Worm (Caenorhabditis elegans) whole organism, L4 larva: Measurements from ENCODE around the gene Y116A8C.33.
"Not testable (repeated sequence)": the region's sequence is repeated elsewhere in the genome, so short reads cannot be mapped to it uniquely, and the experiment has no call there.

Experiments used
- D1046.2 ChIP-seq: fragments of 200-800 bp; sonication (Bioruptor generic); IDR thresholded peaks from 2 replicates; pipeline ENCODE4 v1.3.6; 2022; ENCODE audit warnings: missing genetic modification characterization, missing compliant biosample characterization
- F10B5.3 ChIP-seq: sonication (generic microtip); optimal IDR thresholded peaks from 2 replicates; lab custom pipeline; 2016; ENCODE audit warnings: mild to moderate bottlenecking, missing genetic modification characterization, missing compliant biosample characterization
- F26F4.8 ChIP-seq: fragments of 200-800 bp; sonication (Bioruptor generic); conservative IDR thresholded peaks from 2 replicates; pipeline ENCODE4 v1.3.6; 2022; ENCODE audit warnings: missing genetic modification characterization, missing compliant biosample characterization
- F37D6.2 ChIP-seq: sonication (generic microtip); optimal IDR thresholded peaks from 2 replicates; lab custom pipeline; 2016; ENCODE audit warnings: mild to moderate bottlenecking, missing genetic modification characterization, missing compliant biosample characterization
- F44E2.7 ChIP-seq: fragments of 200-800 bp; sonication (Bioruptor generic); IDR thresholded peaks from 2 replicates; pipeline ENCODE4 v2.1.2; 2022; ENCODE audit warnings: missing genetic modification characterization, missing compliant biosample characterization
- Y105C5A.15 ChIP-seq: fragments of 200-800 bp; sonication (Bioruptor generic); IDR thresholded peaks from 2 replicates; pipeline ENCODE4 v1.3.6; 2022; ENCODE audit warnings: missing genetic modification characterization, missing compliant biosample characterization
- attf-4 ChIP-seq: sonication (generic microtip); optimal IDR thresholded peaks from 3 replicates; lab custom pipeline; 2017; ENCODE audit warnings: missing biosample characterization, missing genetic modification characterization
- ceh-32 ChIP-seq: sonication (generic microtip); optimal IDR thresholded peaks from 2 replicates; lab custom pipeline; 2016; ENCODE audit warnings: mild to moderate bottlenecking, missing genetic modification characterization, missing compliant biosample characterization; ENCODE audit not compliant: poor library complexity
- daf-19 ChIP-seq: fragments of 200-800 bp; sonication (Bioruptor generic); conservative IDR thresholded peaks from 2 replicates; pipeline ENCODE4 v1.3.6; 2022; ENCODE audit warnings: missing genetic modification characterization, missing compliant biosample characterization
- duxl-1 ChIP-seq: sonication (generic microtip); optimal IDR thresholded peaks from 2 replicates; lab custom pipeline; 2016; ENCODE audit warnings: mild to moderate bottlenecking, missing genetic modification characterization, moderate library complexity, missing compliant biosample characterization; ENCODE audit not compliant: poor library complexity
- dve-1 ChIP-seq: sonication (generic microtip); optimal IDR thresholded peaks from 2 replicates; lab custom pipeline; 2017; ENCODE audit warnings: antibody characterized with exemption, mild to moderate bottlenecking, missing genetic modification characterization, missing compliant biosample characterization; ENCODE audit not compliant: insufficient read depth
- egl-43 ChIP-seq: fragments of 200-800 bp; sonication (Bioruptor generic); IDR thresholded peaks from 2 replicates; pipeline ENCODE4 v1.3.6; 2022; ENCODE audit warnings: missing genetic modification reagents, missing genetic modification characterization, missing compliant biosample characterization
- fos-1 ChIP-seq: fragments of 150-350 bp; optimal IDR thresholded peaks from 2 replicates; lab custom pipeline; 2014; ENCODE audit warnings: missing biosample characterization, missing genetic modification characterization
- hif-1 ChIP-seq, 2 experiments: sonication (generic microtip); optimal IDR thresholded peaks; 2 replicates each; lab custom pipeline; 2016 to 2017; ENCODE audit warnings: missing compliant biosample characterization in 2 of 2, missing genetic modification characterization in 2 of 2, missing genetic modification reagents in 2 of 2, missing genotype in 2 of 2, mild to moderate bottlenecking in 1 of 2
- hlh-11 ChIP-seq: fragments of 200-800 bp; sonication (Bioruptor generic); optimal IDR thresholded peaks from 2 replicates; lab custom pipeline; 2018; ENCODE audit warnings: mild to moderate bottlenecking, missing genetic modification characterization, missing compliant biosample characterization
- lim-7 ChIP-seq: fragments of 200-800 bp; sonication (Bioruptor generic); IDR thresholded peaks from 2 replicates; pipeline ENCODE4 v1.3.6; 2022; ENCODE audit warnings: missing genetic modification characterization, missing compliant biosample characterization
- lin-15B ChIP-seq: fragments of 150-350 bp; sonication (generic microtip); optimal IDR thresholded peaks from 3 replicates; lab custom pipeline; 2014; ENCODE audit warnings: missing biosample characterization, missing genetic modification characterization
- lin-29 ChIP-seq: fragments of 200-800 bp; sonication (Bioruptor generic); IDR thresholded peaks from 2 replicates; pipeline ENCODE4 v1.3.6; 2022; ENCODE audit warnings: missing genetic modification reagents, missing genetic modification characterization, missing compliant biosample characterization
- lir-3 ChIP-seq: sonication (generic microtip); optimal IDR thresholded peaks from 2 replicates; lab custom pipeline; 2016; ENCODE audit warnings: mild to moderate bottlenecking, missing genetic modification characterization, missing compliant biosample characterization
- lsy-2 ChIP-seq, 2 experiments: fragments of 150-350 bp in 1 of 2; sonication (generic microtip) in 1 of 2; optimal IDR thresholded peaks; 2 replicates each; lab custom pipeline; 2014 to 2017; ENCODE audit warnings: missing biosample characterization in 2 of 2, missing genetic modification characterization in 2 of 2
- madf-5 ChIP-seq, 2 experiments: fragments of 200-800 bp; sonication (Bioruptor generic); IDR thresholded peaks; 2 replicates each; pipeline ENCODE4 v1.3.6; 2022; ENCODE audit warnings: missing compliant biosample characterization in 2 of 2, missing genetic modification characterization in 2 of 2
- mep-1 ChIP-seq: fragments of 150-350 bp; sonication (generic microtip); optimal IDR thresholded peaks from 3 replicates; lab custom pipeline; 2014; ENCODE audit warnings: missing biosample characterization, missing genetic modification characterization
- nhr-11 ChIP-seq: fragments of 150-350 bp; optimal IDR thresholded peaks from 2 replicates; lab custom pipeline; 2014; ENCODE audit warnings: missing biosample characterization, missing genetic modification characterization
- nhr-25 ChIP-seq: sonication (generic microtip); optimal IDR thresholded peaks from 2 replicates; lab custom pipeline; 2017; ENCODE audit warnings: missing genetic modification characterization, mild to moderate bottlenecking, missing compliant biosample characterization, antibody characterized with exemption, moderate library complexity, borderline replicate concordance; ENCODE audit not compliant: insufficient read depth
- nhr-48 ChIP-seq: sonication (generic microtip); optimal IDR thresholded peaks from 2 replicates; lab custom pipeline; 2016; ENCODE audit warnings: mild to moderate bottlenecking, missing genetic modification characterization, missing compliant biosample characterization
- nhr-76 ChIP-seq: fragments of 150-350 bp; optimal IDR thresholded peaks from 2 replicates; lab custom pipeline; 2014; ENCODE audit warnings: missing biosample characterization, missing genetic modification characterization
- pha-4 ChIP-seq, 2 experiments: fragments of 150-350 bp in 1 of 2; fragments of 200-800 bp in 1 of 2; sonication (Bioruptor generic) in 1 of 2; IDR thresholded peaks in 1 of 2; optimal IDR thresholded peaks in 1 of 2; 2 replicates each; pipeline versions ENCODE4 v1.3.6 to Lab custom; 2014 to 2022; ENCODE audit warnings: missing genetic modification characterization in 2 of 2, missing genetic modification reagents in 2 of 2, missing biosample characterization in 1 of 2, missing compliant biosample characterization in 1 of 2
- saeg-2 ChIP-seq: fragments of 200-800 bp; sonication (Bioruptor generic); IDR thresholded peaks from 2 replicates; pipeline ENCODE4 v1.3.6; 2022; ENCODE audit warnings: missing genetic modification reagents, missing genetic modification characterization, missing compliant biosample characterization
- sdz-12 ChIP-seq: fragments of 200-800 bp; sonication (Bioruptor generic); optimal IDR thresholded peaks from 2 replicates; lab custom pipeline; 2018; ENCODE audit warnings: mild to moderate bottlenecking, missing genetic modification characterization, missing compliant biosample characterization
- set-16 ChIP-seq: fragments of 200-800 bp; sonication (Bioruptor generic); IDR thresholded peaks from 2 replicates; pipeline ENCODE4 v1.3.6; 2022; ENCODE audit warnings: missing genetic modification reagents, missing genetic modification characterization, missing compliant biosample characterization
- spr-3 ChIP-seq: fragments of 200-800 bp; sonication (Bioruptor generic); optimal IDR thresholded peaks from 2 replicates; lab custom pipeline; 2018; ENCODE audit warnings: mild to moderate bottlenecking, missing genetic modification characterization, missing compliant biosample characterization
- tra-1 ChIP-seq: fragments of 200-800 bp; sonication (Bioruptor generic); IDR thresholded peaks from 2 replicates; pipeline ENCODE4 v1.3.6; 2022; ENCODE audit warnings: missing genetic modification reagents, missing genetic modification characterization, missing compliant biosample characterization
- zfp-2 ChIP-seq: sonication (generic microtip); optimal IDR thresholded peaks from 2 replicates; lab custom pipeline; 2016; ENCODE audit warnings: mild to moderate bottlenecking, missing genetic modification characterization, missing compliant biosample characterization

Y116A8C.33 gene

DNA sequence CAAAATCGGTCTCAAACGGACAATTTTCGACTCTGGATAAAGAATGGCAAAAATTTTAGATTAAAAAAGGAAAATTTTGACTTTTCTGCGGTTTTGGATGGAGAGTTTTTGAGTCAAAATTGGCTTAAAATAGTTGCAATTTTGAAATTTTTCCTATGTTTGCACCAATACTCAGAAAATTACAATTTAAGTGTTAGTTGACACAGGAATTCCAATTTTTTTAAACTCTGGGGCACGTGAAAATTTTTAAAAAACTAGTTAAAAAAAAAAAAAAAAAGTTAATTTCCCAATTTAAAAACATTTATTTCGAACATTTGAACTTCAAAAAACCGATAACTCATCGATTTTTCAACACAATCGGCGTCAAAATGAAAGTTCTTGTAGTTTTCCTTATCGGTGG, at the start of gene Y116A8C.33:
Y116A8C.33 (plus strand) TSS at position 301 of the 400 bp plus-strand sequence.
- TF ChIP-seq nhr-48 = no peak
- no peak for TF ChIP-seq dve-1
- TF ChIP-seq F10B5.3 (tag; lab: Kevin White, UChicago) = no peak
- TF ChIP-seq Y105C5A.15 (GFP tag; lab: Robert Waterston, UW) = no peak
- no peak for TF ChIP-seq hlh-11 (tag; lab: Kevin White, UChicago)
- TF ChIP-seq F37D6.2 (tag; lab: Kevin White, UChicago) = no peak
- TF ChIP-seq madf-5 (GFP tag; IDR thresholded peaks at IDR 0.05; lab: Robert Waterston, UW) = no peak
- no peak for TF ChIP-seq egl-43 (GFP tag; lab: Robert Waterston, UW)
- no peak for TF ChIP-seq fos-1
- TF ChIP-seq saeg-2 = no peak
- TF ChIP-seq lim-7 (GFP tag; lab: Robert Waterston, UW) = no peak
- TF ChIP-seq nhr-25 = no peak
- TF ChIP-seq daf-19 (GFP tag; lab: Robert Waterston, UW) = no peak

DNA sequence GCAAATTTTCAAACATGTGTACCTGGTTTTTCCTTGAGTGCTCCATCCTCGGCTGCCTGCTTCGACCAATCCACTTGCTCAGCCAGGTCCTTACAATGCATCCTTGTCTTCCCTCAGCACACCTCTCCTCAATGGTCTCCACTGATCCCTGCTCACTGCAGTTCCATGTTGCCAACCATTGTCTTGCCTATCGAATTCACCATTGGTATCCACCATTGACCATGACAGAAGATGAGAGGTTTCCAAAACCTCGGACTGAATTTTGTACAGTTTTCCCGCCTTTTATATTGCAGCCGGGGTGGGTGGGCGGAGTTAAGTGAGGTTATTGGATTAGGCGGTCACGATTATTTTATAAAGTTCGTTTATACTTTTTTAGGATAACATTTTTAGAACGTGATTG, 48.2 kb upstream of the Y116A8C.33 start, which contains the start of gene Y116A8C.467:
Y116A8C.467 (minus strand) TSS at position 101 of the 400 bp plus-strand sequence.
- TF ChIP-seq attf-4 (tag; lab: Kevin White, UChicago); D1046.2 (GFP tag; lab: Robert Waterston, UW); sdz-12 (GFP tag; lab: Kevin White, UChicago): not testable (repeated sequence)
- TF ChIP-seq, all 104 proteins: peak for 0; not testable (repeated sequence) for 104

DNA sequence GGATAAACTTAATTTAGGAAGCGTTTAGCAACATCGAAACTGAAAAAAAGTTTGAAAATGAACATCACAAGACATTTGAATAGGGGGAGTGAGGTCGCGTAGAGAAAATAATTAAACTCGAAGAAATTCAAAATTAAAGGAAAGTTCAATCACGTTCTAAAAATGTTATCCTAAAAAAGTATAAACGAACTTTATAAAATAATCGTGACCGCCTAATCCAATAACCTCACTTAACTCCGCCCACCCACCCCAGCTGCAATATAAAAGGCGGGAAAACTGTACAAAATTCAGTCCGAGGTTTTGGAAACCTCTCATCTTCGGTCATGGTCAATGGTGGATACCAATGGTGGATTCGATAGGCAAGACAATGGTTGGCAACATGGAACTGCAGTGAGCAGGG, 47.0 kb upstream of the Y116A8C.33 start, which contains the start of gene Y116A8C.465:
Y116A8C.465 (plus strand) TSS at position 301 of the 400 bp plus-strand sequence.
- TF ChIP-seq Y105C5A.15 (GFP tag; lab: Robert Waterston, UW); zfp-2 (tag; lab: Kevin White, UChicago); hif-1 (tag; optimal IDR thresholded peaks at IDR 0.05; lab: Kevin White, UChicago): not testable (repeated sequence)

DNA sequence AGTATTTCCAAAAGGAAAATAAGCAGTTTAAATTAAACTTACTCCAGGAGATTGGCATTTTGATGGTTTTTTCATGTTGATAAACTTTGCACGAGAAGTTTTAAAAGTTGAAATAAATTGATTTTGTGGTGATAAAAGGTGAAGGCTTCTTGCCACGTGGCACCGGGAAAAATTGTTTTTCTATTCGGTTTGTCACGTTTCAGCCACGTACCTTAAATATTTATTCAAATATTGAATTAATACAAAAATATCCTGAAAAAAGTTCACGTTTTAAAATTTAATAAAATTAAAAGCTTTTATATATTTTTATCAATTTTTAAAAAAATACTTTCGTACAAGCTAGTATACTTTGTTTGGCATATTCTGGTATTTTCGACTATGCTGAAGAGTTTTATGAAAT, 41.1 kb upstream of the Y116A8C.33 start, which contains the start of gene Y116A8C.24:
Y116A8C.24 (minus strand) TSS at position 101 of the 400 bp plus-strand sequence.
- not testable (repeated sequence) for TF ChIP-seq F44E2.7 (GFP tag; lab: Robert Waterston, UW); tra-1 (GFP tag; lab: Robert Waterston, UW); mep-1

DNA sequence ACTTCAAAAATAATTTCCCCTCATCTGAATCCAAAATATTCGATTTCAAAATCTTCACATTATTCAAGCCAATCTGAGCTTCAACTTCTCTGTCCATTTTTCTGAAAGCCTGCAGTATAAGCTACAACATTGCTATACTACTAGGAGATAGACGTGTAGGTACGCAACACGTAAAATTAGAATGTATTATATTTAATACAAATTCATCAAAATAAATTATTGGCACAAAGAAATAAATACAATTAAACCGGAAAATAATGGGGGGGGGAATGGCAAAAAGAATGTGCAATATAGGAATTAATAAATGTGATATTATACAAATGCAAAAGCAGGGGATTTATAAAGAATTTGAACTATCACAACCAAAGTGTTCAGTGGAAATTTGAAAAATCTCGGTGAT, 33.3 kb upstream of the Y116A8C.33 start, which contains the start of gene Y116A8C.25:
Y116A8C.25 (minus strand) TSS at position 101 of the 400 bp plus-strand sequence.
- TF ChIP-seq saeg-2 = no peak
- no peak for TF ChIP-seq F26F4.8 (GFP tag; lab: Robert Waterston, UW)
- no peak for TF ChIP-seq pha-4 (GFP tag; IDR thresholded peaks at IDR 0.05; lab: Robert Waterston, UW)
- TF ChIP-seq pha-4 (tag; optimal IDR thresholded peaks at IDR 0.05; lab: Kevin White, UChicago) = no peak
- TF ChIP-seq lin-29 (GFP tag; lab: Robert Waterston, UW) = no peak
- TF ChIP-seq F44E2.7 (GFP tag; lab: Robert Waterston, UW) = no peak
- no peak for TF ChIP-seq lir-3 (tag; lab: Kevin White, UChicago)
- TF ChIP-seq lin-15B (tag; lab: Kevin White, UChicago) = no peak
- no peak for TF ChIP-seq nhr-76 (tag; lab: Kevin White, UChicago)
- no peak for TF ChIP-seq lsy-2 (tag; optimal IDR thresholded peaks at IDR 0.05; lab: Kevin White, UChicago)
- TF ChIP-seq hif-1 (tag; optimal IDR thresholded peaks at IDR 0.05; lab: Kevin White, UChicago) = no peak
- TF ChIP-seq hlh-11 (tag; lab: Kevin White, UChicago) = no peak
- TF ChIP-seq nhr-11 (tag; lab: Kevin White, UChicago) = no peak
- TF ChIP-seq duxl-1 = no peak
- no peak for TF ChIP-seq ceh-32 (tag; lab: Kevin White, UChicago)
- no peak for TF ChIP-seq set-16 (GFP tag; lab: Robert Waterston, UW)
- no peak for TF ChIP-seq spr-3 (GFP tag; lab: Kevin White, UChicago)
